Fruit fly (Drosophila melanogaster) whole organism, embryonic: ENCODE measurements around the gene mxt.

Experiments
- Ada2b ChIP-seq: fragments of 200-800 bp; sonication (Bioruptor generic); IDR thresholded peaks from 2 replicates; pipeline ENCODE4 v1.3.6; 2022; ENCODE audit warnings: missing biosample characterization, missing genetic modification characterization
- CG10267 ChIP-seq: fragments of 200-800 bp; sonication (Bioruptor generic); optimal IDR thresholded peaks from 2 replicates; lab custom pipeline; 2018; ENCODE audit warnings: missing biosample characterization, mild to moderate bottlenecking, missing genetic modification characterization, moderate library complexity
- CG10274 ChIP-seq: fragments of 200-800 bp; sonication (Bioruptor generic); optimal IDR thresholded peaks from 3 replicates; lab custom pipeline; 2017; ENCODE audit warnings: missing biosample characterization, mild to moderate bottlenecking, missing genetic modification characterization
- CG12744 ChIP-seq: fragments of 200-800 bp; sonication (Bioruptor generic); optimal IDR thresholded peaks from 2 replicates; lab custom pipeline; 2016; ENCODE audit warnings: missing biosample characterization, missing genetic modification characterization
- CG15696 ChIP-seq: fragments of 200-800 bp; sonication (Bioruptor generic); optimal IDR thresholded peaks from 2 replicates; lab custom pipeline; 2019; ENCODE audit warnings: missing biosample characterization, mild to moderate bottlenecking, missing genetic modification characterization, moderate library complexity
- CG17359 ChIP-seq: fragments of 200-800 bp; sonication (Bioruptor generic); optimal IDR thresholded peaks from 3 replicates; lab custom pipeline; 2018; ENCODE audit warnings: missing biosample characterization, mild to moderate bottlenecking, missing genetic modification characterization, moderate library complexity
- CG17912 ChIP-seq: fragments of 200-800 bp; sonication (Bioruptor generic); optimal IDR thresholded peaks from 2 replicates; lab custom pipeline; 2018; ENCODE audit warnings: missing biosample characterization, mild to moderate bottlenecking, missing genetic modification characterization
- CG18599 ChIP-seq: fragments of 200-800 bp; sonication (Bioruptor generic); optimal IDR thresholded peaks from 3 replicates; lab custom pipeline; 2017; ENCODE audit warnings: missing biosample characterization, missing genetic modification characterization, mild to moderate bottlenecking, moderate library complexity, missing genetic modification reagents
- CG2129 ChIP-seq: fragments of 200-800 bp; sonication (Bioruptor generic); IDR thresholded peaks from 2 replicates; pipeline ENCODE4 v1.3.6; 2022; ENCODE audit warnings: missing biosample characterization, missing genetic modification characterization; ENCODE audit not compliant: partially characterized antibody
- CG2678 ChIP-seq: fragments of 200-800 bp; sonication (Bioruptor generic); optimal IDR thresholded peaks from 3 replicates; lab custom pipeline; 2019; ENCODE audit warnings: missing biosample characterization, mild to moderate bottlenecking, missing genetic modification characterization, moderate library complexity
- CG30403 ChIP-seq: fragments of 200-800 bp; sonication (Bioruptor generic); optimal IDR thresholded peaks from 3 replicates; lab custom pipeline; 2016; ENCODE audit warnings: missing biosample characterization, missing genetic modification characterization
- CG30431 ChIP-seq: fragments of 200-800 bp; sonication (Bioruptor generic); optimal IDR thresholded peaks from 2 replicates; lab custom pipeline; 2017; ENCODE audit warnings: missing biosample characterization, missing genetic modification characterization
- CG33213 ChIP-seq: fragments of 200-800 bp; sonication (Bioruptor generic); optimal IDR thresholded peaks from 3 replicates; lab custom pipeline; 2016; ENCODE audit warnings: missing biosample characterization, missing genetic modification characterization
- CG8089 ChIP-seq: fragments of 200-800 bp; sonication (Bioruptor generic); optimal IDR thresholded peaks from 3 replicates; lab custom pipeline; 2016; ENCODE audit warnings: missing biosample characterization, missing genetic modification characterization
- CG8290 ChIP-seq, 3 experiments: fragments of 200-800 bp; sonication (Bioruptor generic); optimal IDR thresholded peaks; 2 replicates each; lab custom pipeline; 2016 to 2019; ENCODE audit warnings: missing biosample characterization in 3 of 3, missing genetic modification characterization in 3 of 3, mild to moderate bottlenecking in 2 of 3, moderate library complexity in 1 of 3
- Dad ChIP-seq: fragments of 200-800 bp; sonication (Bioruptor generic); optimal IDR thresholded peaks from 3 replicates; lab custom pipeline; 2016; ENCODE audit warnings: missing biosample characterization, missing genetic modification characterization
- Doc2 ChIP-seq: fragments of 200-800 bp; sonication (Bioruptor generic); IDR thresholded peaks from 2 replicates; pipeline ENCODE4 v1.3.6; 2022; ENCODE audit warnings: missing biosample characterization, missing genetic modification characterization
- GATAe ChIP-seq: fragments of 200-800 bp; sonication (Bioruptor generic); conservative IDR thresholded peaks from 2 replicates; pipeline ENCODE4 v1.3.6; 2022; ENCODE audit warnings: missing biosample characterization, missing genetic modification characterization
- HLH4C ChIP-seq: fragments of 200-800 bp; sonication (Bioruptor generic); IDR thresholded peaks from 3 replicates; pipeline ENCODE4 v1.3.6; 2022; ENCODE audit warnings: missing biosample characterization, missing genetic modification characterization; ENCODE audit not compliant: partially characterized antibody
- HLH54F ChIP-seq: fragments of 200-800 bp; sonication (Bioruptor generic); optimal IDR thresholded peaks from 3 replicates; lab custom pipeline; 2016; ENCODE audit warnings: missing biosample characterization, missing genetic modification characterization
- HLHmδ ChIP-seq: fragments of 200-800 bp; sonication (Bioruptor generic); optimal IDR thresholded peaks from 2 replicates; lab custom pipeline; 2018; ENCODE audit warnings: missing biosample characterization, mild to moderate bottlenecking, missing genetic modification characterization, moderate library complexity
- MBD-R2 ChIP-seq: fragments of 200-800 bp; sonication (Bioruptor generic); IDR thresholded peaks from 2 replicates; pipeline ENCODE4 v1.3.6; 2022; ENCODE audit warnings: missing biosample characterization, missing genetic modification characterization
- Mad ChIP-seq: fragments of 200-800 bp; sonication (Bioruptor generic); optimal IDR thresholded peaks from 2 replicates; lab custom pipeline; 2016; ENCODE audit warnings: missing biosample characterization, missing genetic modification characterization
- Myb ChIP-seq: fragments of 200-800 bp; sonication (Bioruptor generic); optimal IDR thresholded peaks from 2 replicates; lab custom pipeline; 2016; ENCODE audit warnings: missing biosample characterization, missing genetic modification characterization
- Nf-YA ChIP-seq: fragments of 200-800 bp; sonication (Bioruptor generic); IDR thresholded peaks from 2 replicates; pipeline ENCODE4 v1.3.6; 2022; ENCODE audit warnings: missing biosample characterization, missing genetic modification characterization
- Xbp1 ChIP-seq: fragments of 200-800 bp; sonication (Bioruptor generic); optimal IDR thresholded peaks from 3 replicates; lab custom pipeline; 2016; ENCODE audit warnings: missing biosample characterization, mild to moderate bottlenecking, missing genetic modification characterization
- YL-1 ChIP-seq: fragments of 200-800 bp; sonication (Bioruptor generic); optimal IDR thresholded peaks from 3 replicates; lab custom pipeline; 2017; ENCODE audit warnings: missing biosample characterization, mild to moderate bottlenecking, missing genetic modification characterization
- al ChIP-seq: fragments of 200-800 bp; sonication (Bioruptor generic); IDR thresholded peaks from 2 replicates; pipeline ENCODE4 v1.3.6; 2022; ENCODE audit warnings: missing biosample characterization, missing genetic modification characterization
- bsh ChIP-seq, 2 experiments: fragments of 200-800 bp; sonication (Bioruptor generic); optimal IDR thresholded peaks; 2 replicates each; lab custom pipeline; 2017 to 2018; ENCODE audit warnings: mild to moderate bottlenecking in 2 of 2, missing biosample characterization in 2 of 2, missing genetic modification characterization in 2 of 2, moderate library complexity in 1 of 2
- chn ChIP-seq: fragments of 200-800 bp; sonication (Bioruptor generic); optimal IDR thresholded peaks from 2 replicates; lab custom pipeline; 2016; ENCODE audit warnings: missing biosample characterization, missing genetic modification characterization
- dan ChIP-seq: fragments of 200-800 bp; sonication (Bioruptor generic); IDR thresholded peaks from 2 replicates; pipeline ENCODE4 v1.3.6; 2022; ENCODE audit warnings: missing biosample characterization, missing genetic modification characterization
- eve ChIP-seq, 2 experiments: fragments of >200 bp; optimal IDR thresholded peaks; 2 replicates each; lab custom pipeline; 2017; ENCODE audit warnings: missing biosample characterization in 2 of 2, missing genetic modification characterization in 2 of 2
- fu2 ChIP-seq: fragments of 200-800 bp; sonication (Bioruptor generic); optimal IDR thresholded peaks from 2 replicates; lab custom pipeline; 2016; ENCODE audit warnings: missing biosample characterization, missing genetic modification characterization
- ind ChIP-seq: fragments of 200-800 bp; sonication (Bioruptor generic); optimal IDR thresholded peaks from 3 replicates; lab custom pipeline; 2016; ENCODE audit warnings: missing biosample characterization, missing genetic modification characterization
- kni ChIP-seq: fragments of 200-800 bp; sonication (Bioruptor generic); optimal IDR thresholded peaks from 3 replicates; lab custom pipeline; 2017; ENCODE audit warnings: mild to moderate bottlenecking, missing biosample characterization, missing genetic modification reagents, missing genetic modification characterization
- lmd ChIP-seq: fragments of 200-800 bp; sonication (Bioruptor generic); IDR thresholded peaks from 2 replicates; pipeline ENCODE4 v1.3.6; 2022; ENCODE audit warnings: missing biosample characterization, missing genetic modification characterization
- lola ChIP-seq, 3 experiments: fragments of >200 bp in 2 of 3; fragments of 200-800 bp in 1 of 3; sonication (Bioruptor generic) in 1 of 3; optimal IDR thresholded peaks; 2 replicates each; lab custom pipeline; 2017 to 2019; ENCODE audit warnings: missing biosample characterization in 3 of 3, missing genetic modification characterization in 3 of 3, mild to moderate bottlenecking in 1 of 3, moderate library complexity in 1 of 3
- luna ChIP-seq: fragments of 200-800 bp; sonication (Bioruptor generic); optimal IDR thresholded peaks from 2 replicates; lab custom pipeline; 2016; ENCODE audit warnings: missing biosample characterization, missing genetic modification characterization
- maf-S ChIP-seq: fragments of 200-800 bp; sonication (Bioruptor generic); optimal IDR thresholded peaks from 2 replicates; lab custom pipeline; 2016; ENCODE audit warnings: missing biosample characterization, missing genetic modification characterization
- nau ChIP-seq: fragments of 200-800 bp; sonication (Bioruptor generic); optimal IDR thresholded peaks from 3 replicates; lab custom pipeline; 2017; ENCODE audit warnings: missing biosample characterization, mild to moderate bottlenecking, missing genetic modification characterization, missing genetic modification reagents
- pros ChIP-seq: fragments of 200-800 bp; sonication (Bioruptor generic); optimal IDR thresholded peaks from 3 replicates; lab custom pipeline; 2019; ENCODE audit warnings: missing biosample characterization, mild to moderate bottlenecking, missing genetic modification characterization, moderate library complexity
- ro ChIP-seq: fragments of 200-800 bp; sonication (Bioruptor generic); IDR thresholded peaks from 2 replicates; pipeline ENCODE4 v1.3.6; 2022; ENCODE audit warnings: missing biosample characterization, missing genetic modification characterization
- sc ChIP-seq, 3 experiments: fragments of >200 bp in 2 of 3; fragments of 200-800 bp in 1 of 3; sonication (Bioruptor generic) in 1 of 3; optimal IDR thresholded peaks; 2 replicates in 2 of 3; 3 replicates in 1 of 3; lab custom pipeline; 2017; ENCODE audit warnings: mild to moderate bottlenecking in 1 of 3, missing biosample characterization in 1 of 3, missing genetic modification characterization in 1 of 3, missing genetic modification reagents in 1 of 3
- ssp ChIP-seq: fragments of 200-800 bp; sonication (Bioruptor generic); IDR thresholded peaks from 2 replicates; pipeline ENCODE4 v1.3.6; 2022; ENCODE audit warnings: missing biosample characterization, missing genetic modification characterization
- stc ChIP-seq: fragments of 200-800 bp; sonication (Bioruptor generic); IDR thresholded peaks from 2 replicates; pipeline ENCODE4 v1.3.6; 2022; ENCODE audit warnings: missing biosample characterization, missing genetic modification characterization
- tgo ChIP-seq: fragments of 200-800 bp; sonication (Bioruptor generic); IDR thresholded peaks from 3 replicates; pipeline ENCODE4 v1.3.6; 2022; ENCODE audit warnings: missing biosample characterization, missing genetic modification characterization
- tin ChIP-seq: fragments of 200-800 bp; sonication (Bioruptor generic); optimal IDR thresholded peaks from 3 replicates; lab custom pipeline; 2016; ENCODE audit warnings: missing biosample characterization, missing genetic modification characterization
- unpg ChIP-seq: fragments of 200-800 bp; sonication (Bioruptor generic); optimal IDR thresholded peaks from 3 replicates; lab custom pipeline; 2018; ENCODE audit warnings: missing biosample characterization, mild to moderate bottlenecking, missing genetic modification characterization, moderate library complexity
- wdn ChIP-seq: fragments of 200-800 bp; sonication (Bioruptor generic); IDR thresholded peaks from 2 replicates; pipeline ENCODE4 v1.3.6; 2022; ENCODE audit warnings: missing biosample characterization, missing genetic modification characterization
- zfh2 ChIP-seq: fragments of 200-800 bp; sonication (Bioruptor generic); optimal IDR thresholded peaks from 2 replicates; lab custom pipeline; 2016; ENCODE audit warnings: missing biosample characterization, missing genetic modification characterization

mxt gene

dm6 chr2L:4856118-4856517, 9.0 kb upstream of the mxt start (continued):
- TF ChIP-seq lmd: peak; percentile 51
- peak in 1 of 2 experiments; percentile 61 for TF ChIP-seq bsh (GFP tag; optimal IDR thresholded peaks at IDR 0.05; lab: Kevin White, UChicago)
- no peak for TF ChIP-seq HLHmδ
- TF ChIP-seq wdn (GFP tag; lab: Robert Waterston, UW): no peak
- peak in 1 of 3 experiments; percentile 68 for TF ChIP-seq lola (GFP tag; optimal IDR thresholded peaks at IDR 0.05; lab: Kevin White, UChicago)
- TF ChIP-seq luna (GFP tag; lab: Kevin White, UChicago): no peak
- peak; percentile 52 for TF ChIP-seq nau (GFP tag; lab: Kevin White, UChicago)
- peak; percentile 20 for TF ChIP-seq chn (GFP tag; lab: Kevin White, UChicago)
- no peak for TF ChIP-seq YL-1
- no peak for TF ChIP-seq maf-S (GFP tag; lab: Kevin White, UChicago)
- TF ChIP-seq CG30403 (GFP tag; lab: Kevin White, UChicago): peak; percentile 60
- no peak for TF ChIP-seq Doc2 (GFP tag; lab: Robert Waterston, UW)
- TF ChIP-seq tgo: peak; percentile 30; the same call in 1 of the 3 replicates
- TF ChIP-seq HLH54F (GFP tag; lab: Kevin White, UChicago): no peak
- no peak for TF ChIP-seq dan (GFP tag; lab: Robert Waterston, UW)
- no peak for TF ChIP-seq sc (optimal IDR thresholded peaks at IDR 0.05; lab: Kevin White, UChicago)
- TF ChIP-seq sc (GFP tag; optimal IDR thresholded peaks at IDR 0.05; lab: Kevin White, UChicago): peak; percentile 45
- peak; percentile 72 for TF ChIP-seq CG10267
- TF ChIP-seq CG2678 (tag; lab: Kevin White, UChicago): peak; percentile 84
- no peak for TF ChIP-seq zfh2 (GFP tag; lab: Kevin White, UChicago)
- TF ChIP-seq CG8089: no peak
- TF ChIP-seq fu2: no peak
- no peak for TF ChIP-seq HLH4C (GFP tag; lab: Robert Waterston, UW)
- no peak for TF ChIP-seq CG10274 (GFP tag; lab: Kevin White, UChicago)
- no peak for TF ChIP-seq eve (GFP tag; optimal IDR thresholded peaks at IDR 0.05; lab: Kevin White, UChicago)
- TF ChIP-seq CG30431 (GFP tag; lab: Kevin White, UChicago): no peak
- peak; percentile 61 for TF ChIP-seq ind (GFP tag; lab: Kevin White, UChicago)
- TF ChIP-seq tin (GFP tag; lab: Kevin White, UChicago): peak; percentile 34
- TF ChIP-seq CG18599: peak; percentile 80
- TF ChIP-seq unpg (GFP tag; lab: Kevin White, UChicago): peak; percentile 59
- TF ChIP-seq kni: no peak
- TF ChIP-seq CG8290 (GFP tag; optimal IDR thresholded peaks at IDR 0.05; lab: Kevin White, UChicago): no peak
- TF ChIP-seq CG8290 (tag; optimal IDR thresholded peaks at IDR 0.05; lab: Kevin White, UChicago): peak in 1 of 2 experiments; percentile 54
- TF ChIP-seq Myb (GFP tag; lab: Kevin White, UChicago): no peak
- TF ChIP-seq pros (GFP tag; lab: Kevin White, UChicago): no peak
- no peak for TF ChIP-seq CG2129 (GFP tag; lab: Robert Waterston, UW)
- peak; percentile 50 for TF ChIP-seq Xbp1 (GFP tag; lab: Kevin White, UChicago)
- TF ChIP-seq ssp: no peak
- no peak for TF ChIP-seq MBD-R2 (GFP tag; lab: Robert Waterston, UW)
- TF ChIP-seq CG17912: no peak
- no peak for TF ChIP-seq Mad (GFP tag; lab: Kevin White, UChicago)
- TF ChIP-seq al (GFP tag; lab: Robert Waterston, UW): no peak
- no peak for TF ChIP-seq CG33213 (GFP tag; lab: Kevin White, UChicago)
- TF ChIP-seq CG17359 (tag; lab: Kevin White, UChicago): peak; percentile 82
- peak; percentile 44; the same call in 1 of the 2 replicates for TF ChIP-seq Ada2b (GFP tag; lab: Robert Waterston, UW)
- no peak for TF ChIP-seq ro (GFP tag; lab: Robert Waterston, UW)
- TF ChIP-seq CG12744 (GFP tag; lab: Kevin White, UChicago): no peak
- TF ChIP-seq Nf-YA (GFP tag; lab: Robert Waterston, UW): no peak
- no peak for TF ChIP-seq GATAe
- peak; percentile 52; the same call in 1 of the 2 replicates for TF ChIP-seq stc (GFP tag; lab: Robert Waterston, UW)
- peak; percentile 33 for TF ChIP-seq CG15696 (tag; lab: Kevin White, UChicago)
- TF ChIP-seq Dad (GFP tag; lab: Kevin White, UChicago): no peak
